In genomic region chrV:7836911-7837310, ce11 we compare ENCODE assay signal across 1 worm cellular context.
TF ChIP-seq lines count a peak whose summit lies in the region.

Gene txt-5 (minus strand): TSS chrV:7837134.

TF ChIP-seq in whole organism, L1 larva, 84 proteins besides CTCF, POLR2A, EP300 and RAD21 (continued from another document):
- TF ChIP-seq F16B12.6 (tag; optimal IDR thresholded peaks at IDR 0.05; lab: Kevin White, UChicago) (no peak), lin-35 (GFP tag; optimal IDR thresholded peaks at IDR 0.05; lab: Kevin White, UChicago) (peak in 1 of 2 experiments; percentile 43), xbp-1 (tag; optimal IDR thresholded peaks at IDR 0.05; lab: Kevin White, UChicago) (no peak), isw-1 (GFP tag; IDR thresholded peaks at IDR 0.05; lab: Robert Waterston, UW) (no peak), jun-1 (tag; optimal IDR thresholded peaks at IDR 0.05; lab: Kevin White, UChicago) (no peak), unc-130 (tag; optimal IDR thresholded peaks at IDR 0.05; lab: Kevin White, UChicago) (no peak), rnt-1 (tag; optimal IDR thresholded peaks at IDR 0.05; lab: Kevin White, UChicago) (no peak), Y116A8C.19 (tag; optimal IDR thresholded peaks at IDR 0.05; lab: Kevin White, UChicago; ENCODE audit: borderline replicate concordance) (no peak), nhr-71 (tag; optimal IDR thresholded peaks at IDR 0.05; lab: Kevin White, UChicago) (peak; percentile 72), sox-4 (tag; optimal IDR thresholded peaks at IDR 0.05; lab: Kevin White, UChicago) (no peak), C16A3.4 (tag; optimal IDR thresholded peaks at IDR 0.05; lab: Kevin White, UChicago) (no peak), fkh-10 (GFP tag; optimal IDR thresholded peaks at IDR 0.05; lab: Kevin White, UChicago) (no peak), egl-27 (tag; optimal IDR thresholded peaks at IDR 0.05; lab: Kevin White, UChicago) (no peak), lin-15B (tag; optimal IDR thresholded peaks at IDR 0.05; lab: Kevin White, UChicago) (no peak), elt-3 (tag; optimal IDR thresholded peaks at IDR 0.05; lab: Kevin White, UChicago) (peak in 3 of 6 experiments; percentile 43 to 83 (median 68)), ztf-11 (tag; optimal IDR thresholded peaks at IDR 0.05; lab: Kevin White, UChicago) (no peak), ceh-8 (GFP tag; optimal IDR thresholded peaks at IDR 0.05; lab: Kevin White, UChicago) (no peak), pqm-1 (tag; optimal IDR thresholded peaks at IDR 0.05; lab: Kevin White, UChicago) (no peak), sptf-1 (tag; optimal IDR thresholded peaks at IDR 0.05; lab: Kevin White, UChicago) (no peak), dsc-1 (tag; optimal IDR thresholded peaks at IDR 0.05; lab: Kevin White, UChicago) (no peak), nhr-237 (tag; optimal IDR thresholded peaks at IDR 0.05; lab: Kevin White, UChicago) (no peak)
